Worm (Caenorhabditis elegans): ENCODE measurements around the gene F09E5.3.

F09E5.3 gene

DNA sequence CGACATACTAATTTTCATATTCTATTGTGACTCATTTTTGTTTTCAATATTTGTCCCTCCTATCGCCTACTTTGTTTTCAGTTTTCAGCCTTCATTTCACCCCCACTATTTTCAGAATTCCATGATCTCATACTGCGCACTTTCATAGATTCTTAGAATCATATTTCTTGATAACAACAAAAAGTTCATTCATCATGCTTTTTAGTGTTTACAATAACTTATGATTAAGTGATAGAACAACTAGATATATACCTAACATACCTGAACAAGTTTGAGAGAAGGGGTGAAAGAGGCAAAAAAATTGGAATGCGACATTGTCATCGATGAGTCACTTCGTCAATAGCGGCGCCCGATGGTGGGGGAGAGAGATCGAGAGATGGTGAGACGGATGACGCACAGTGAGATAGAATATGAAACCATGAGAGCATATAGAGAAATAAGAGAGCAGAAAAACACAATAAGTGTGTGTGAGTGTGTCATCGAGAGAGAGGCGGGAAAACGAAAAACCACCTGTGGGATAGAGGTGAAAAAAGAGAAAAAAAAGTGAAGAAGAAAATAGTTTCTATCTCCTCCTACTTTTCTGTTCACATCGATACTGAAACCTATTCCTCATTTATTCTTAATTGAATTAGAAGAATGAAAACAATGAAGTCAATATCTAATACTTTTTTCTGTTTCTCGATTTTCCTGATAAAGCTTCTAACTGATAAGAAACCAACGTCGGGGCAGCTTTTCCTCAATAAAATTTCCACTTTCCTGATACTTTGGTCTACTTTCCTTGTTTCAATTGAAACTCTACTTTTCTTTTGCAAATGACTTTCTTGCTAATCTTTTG, 36.9 kb upstream of the F09E5.3 start (continued):
- TF ChIP-seq pha-4 (GFP tag; IDR thresholded peaks at IDR 0.05) (peak; percentile 77), pha-4 (tag; optimal IDR thresholded peaks at IDR 0.05) (peak; percentile 85), hif-1 (tag; optimal IDR thresholded peaks at IDR 0.05) (peak in 1 of 2 experiments; percentile 27), ztf-11 (tag; optimal IDR thresholded peaks at IDR 0.05) (no peak), skn-1 (tag; optimal IDR thresholded peaks at IDR 0.05) (no peak), pqm-1 (tag; optimal IDR thresholded peaks at IDR 0.05) (peak; percentile 38), D1046.2 (GFP tag; IDR thresholded peaks at IDR 0.05) (no peak), hmg-1.1 (GFP tag; IDR thresholded peaks at IDR 0.05) (peak; percentile 77), fkh-10 (GFP tag; optimal IDR thresholded peaks at IDR 0.05) (peak; percentile 40), dmd-9 (GFP tag; IDR thresholded peaks at IDR 0.05) (no peak), nhr-48 (tag; optimal IDR thresholded peaks at IDR 0.05) (peak; percentile 36), tra-1 (GFP tag; IDR thresholded peaks at IDR 0.05) (peak; percentile 67; the same call in 1 of the 2 replicates), nhr-28 (tag; optimal IDR thresholded peaks at IDR 0.05) (peak; percentile 67), snpc-4 (tag; optimal IDR thresholded peaks at IDR 0.05) (no peak), daf-19 (GFP tag; conservative IDR thresholded peaks at IDR 0.05) (no peak), nhr-10 (tag; optimal IDR thresholded peaks at IDR 0.05) (no peak), ceh-82 (tag; optimal IDR thresholded peaks at IDR 0.05) (no peak), nhr-102 (tag; optimal IDR thresholded peaks at IDR 0.05) (no peak), mdl-1 (tag; optimal IDR thresholded peaks at IDR 0.05) (peak; percentile 37 to 59), nhr-76 (tag; optimal IDR thresholded peaks at IDR 0.05) (peak; percentile 37), nhr-111 (GFP tag; optimal IDR thresholded peaks at IDR 0.05) (no peak), nhr-41 (GFP tag; IDR thresholded peaks at IDR 0.05) (no peak)

ce11 chrII:5337495-5337840, 36.3 kb upstream of the F09E5.3 start:
- peak; percentile 13 for TF ChIP-seq nhr-28 (tag; optimal IDR thresholded peaks at IDR 0.05)
- peak in 1 of 2 experiments; percentile 50 for TF ChIP-seq unc-62 (GFP tag; optimal IDR thresholded peaks at IDR 0.05 in 1 of 2)
- no peak for TF ChIP-seq unc-62 (tag; optimal IDR thresholded peaks at IDR 0.05)
- TF ChIP-seq ceh-82 (tag; optimal IDR thresholded peaks at IDR 0.05), result no peak
- no peak for TF ChIP-seq daf-16 (GFP tag; optimal IDR thresholded peaks at IDR 0.05)
- TF ChIP-seq daf-16 (tag; optimal IDR thresholded peaks at IDR 0.05), result peak; percentile 15
- TF ChIP-seq mep-1 (tag; optimal IDR thresholded peaks at IDR 0.05), result peak; percentile 19

ce11 chrII:5338301-5338700, 35.5 kb upstream of the F09E5.3 start:
- TF ChIP-seq tag-97 (GFP tag; IDR thresholded peaks at IDR 0.05) (no peak), Y75B8A.6 (GFP tag; IDR thresholded peaks at IDR 0.05) (no peak), dpl-1 (GFP tag; optimal IDR thresholded peaks at IDR 0.05) (no peak), vab-7 (GFP tag; IDR thresholded peaks at IDR 0.05) (no peak), ceh-82 (tag; optimal IDR thresholded peaks at IDR 0.05) (no peak), nhr-76 (tag; optimal IDR thresholded peaks at IDR 0.05) (no peak), daf-19 (GFP tag; conservative IDR thresholded peaks at IDR 0.05) (no peak), madf-9 (GFP tag; conservative IDR thresholded peaks at IDR 0.05) (no peak), ceh-62 (tag; optimal IDR thresholded peaks at IDR 0.05) (no peak), nhr-25 (tag; optimal IDR thresholded peaks at IDR 0.05; ENCODE audit: borderline replicate concordance, insufficient read depth) (no peak), rbr-2 (tag; optimal IDR thresholded peaks at IDR 0.05) (no peak), lir-3 (tag; optimal IDR thresholded peaks at IDR 0.05) (no peak), nhr-48 (tag; optimal IDR thresholded peaks at IDR 0.05) (no peak), spr-3 (GFP tag; optimal IDR thresholded peaks at IDR 0.05) (no peak), arid-1 (GFP tag; conservative IDR thresholded peaks at IDR 0.05) (no peak), F10B5.3 (tag; optimal IDR thresholded peaks at IDR 0.05) (no peak), ztf-11 (tag; optimal IDR thresholded peaks at IDR 0.05) (no peak), ces-1 (GFP tag; optimal IDR thresholded peaks at IDR 0.05) (no peak), fos-1 (tag; optimal IDR thresholded peaks at IDR 0.05) (no peak), lsy-2 (tag; optimal IDR thresholded peaks at IDR 0.05) (peak in 1 of 2 experiments; percentile 30), snpc-4 (tag; optimal IDR thresholded peaks at IDR 0.05) (no peak), daf-12 (tag; optimal IDR thresholded peaks at IDR 0.05) (no peak), nhr-42 (GFP tag; IDR thresholded peaks at IDR 0.05) (no peak), jun-1 (tag; optimal IDR thresholded peaks at IDR 0.05) (peak; percentile 20), nhr-237 (tag; optimal IDR thresholded peaks at IDR 0.05) (no peak), lin-39 (tag; optimal IDR thresholded peaks at IDR 0.05) (no peak), set-16 (GFP tag; IDR thresholded peaks at IDR 0.05) (no peak), ctbp-1 (GFP tag; IDR thresholded peaks at IDR 0.05) (no peak)
